Fruit fly (Drosophila melanogaster): ENCODE data around the gene Nt5a.

Gene Nt5a

DNA sequence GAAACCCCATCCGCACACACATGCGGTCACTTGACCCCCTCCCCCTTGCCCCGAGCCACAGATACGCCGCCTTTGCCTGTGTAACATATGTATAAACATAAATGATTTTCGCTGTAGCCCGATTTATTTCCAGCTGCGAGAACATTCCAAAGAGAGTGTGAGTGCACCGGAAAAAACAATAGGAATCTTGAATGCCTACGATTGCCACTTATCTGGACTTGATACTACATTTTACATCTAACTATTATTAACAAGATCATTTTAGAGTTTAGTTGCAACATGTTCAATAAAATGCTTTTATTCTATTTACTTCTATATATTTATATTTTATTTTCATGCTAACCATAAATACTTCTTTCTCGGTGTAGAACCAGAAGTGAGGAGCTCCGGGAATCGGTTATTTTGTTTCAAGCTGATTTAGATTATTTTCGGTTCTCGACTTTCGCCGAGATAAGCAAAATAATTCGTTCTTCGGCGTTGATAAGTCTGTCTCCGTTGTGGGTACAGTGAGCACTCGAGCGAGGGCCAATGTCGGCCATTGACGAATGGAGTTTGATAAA is 7.1 kb downstream of the Nt5a start (continued):
- TF ChIP-seq CG6254 (GFP tag; optimal IDR thresholded peaks at IDR 0.05) (peak; percentile 79), dmrt11E (tag; optimal IDR thresholded peaks at IDR 0.05) (peak; percentile 90), stwl (tag; optimal IDR thresholded peaks at IDR 0.05) (peak; percentile 7), CG10147 (GFP tag; optimal IDR thresholded peaks at IDR 0.05) (peak; percentile 75), CG3995 (GFP tag; optimal IDR thresholded peaks at IDR 0.05) (no peak), CG13624 (GFP tag; optimal IDR thresholded peaks at IDR 0.05) (peak; percentile 26), CG11504 (tag; optimal IDR thresholded peaks at IDR 0.05) (peak; percentile 88), cato (GFP tag; optimal IDR thresholded peaks at IDR 0.05; ENCODE audit: borderline replicate concordance) (peak; percentile 34), B-H2 (GFP tag; optimal IDR thresholded peaks at IDR 0.05) (no peak), Adf1 (GFP tag; IDR thresholded peaks at IDR 0.05) (0 out of 2 replicates have a peak, but pooled peaks have one; percentile 7), cad (GFP tag; optimal IDR thresholded peaks at IDR 0.05) (no peak), PHDP (tag; optimal IDR thresholded peaks at IDR 0.05) (peak; percentile 85), CG7963 (GFP tag; IDR thresholded peaks at IDR 0.05; ENCODE audit: partially characterized antibody) (no peak), CG17802 (tag; optimal IDR thresholded peaks at IDR 0.05) (peak; percentile 29), Trl (optimal IDR thresholded peaks at IDR 0.05) (peak in 1 of 2 experiments; percentile 0), Trl (GFP tag; optimal IDR thresholded peaks at IDR 0.05) (peak; percentile 29), CG17186 (GFP tag; optimal IDR thresholded peaks at IDR 0.05) (no peak), CG9727 (GFP tag; optimal IDR thresholded peaks at IDR 0.05) (peak; percentile 89), hb (GFP tag; IDR thresholded peaks at IDR 0.05; ENCODE audit: partially characterized antibody) (no peak), tgo (GFP tag; IDR thresholded peaks at IDR 0.05) (peak; percentile 79), Tbp (GFP tag; optimal IDR thresholded peaks at IDR 0.05) (no peak), dan (GFP tag; IDR thresholded peaks at IDR 0.05) (no peak), Chrac-16 (GFP tag; optimal IDR thresholded peaks at IDR 0.05) (peak; percentile 68), Eip74EF (GFP tag; optimal IDR thresholded peaks at IDR 0.05) (peak in 1 of 2 experiments; percentile 83), nerfin-1 (tag; optimal IDR thresholded peaks at IDR 0.05) (peak; percentile 78), unpg (GFP tag; optimal IDR thresholded peaks at IDR 0.05) (peak; percentile 88), CG11398 (GFP tag; optimal IDR thresholded peaks at IDR 0.05) (no peak), trh (GFP tag; optimal IDR thresholded peaks at IDR 0.05) (peak; percentile 27), Dad (GFP tag; optimal IDR thresholded peaks at IDR 0.05) (no peak), chinmo (GFP tag; IDR thresholded peaks at IDR 0.05; ENCODE audit: partially characterized antibody) (no peak), Ssrp (tag; optimal IDR thresholded peaks at IDR 0.05) (peak; percentile 82), danr (GFP tag; IDR thresholded peaks at IDR 0.05) (peak; percentile 65), CG9215 (GFP tag; IDR thresholded peaks at IDR 0.05) (peak; percentile 56), CG8388 (GFP tag; optimal IDR thresholded peaks at IDR 0.05) (peak; percentile 88), CG12299 (tag; optimal IDR thresholded peaks at IDR 0.05) (peak; percentile 67), CG15011 (GFP tag; optimal IDR thresholded peaks at IDR 0.05) (peak; percentile 79), Hand (GFP tag; optimal IDR thresholded peaks at IDR 0.05) (peak; percentile 66), Lim3 (GFP tag; IDR thresholded peaks at IDR 0.05) (no peak), so (GFP tag; IDR thresholded peaks at IDR 0.05) (no peak; the same call in none of the 3 replicates), Blimp-1 (GFP tag; optimal IDR thresholded peaks at IDR 0.05) (peak; percentile 91), crc (GFP tag; optimal IDR thresholded peaks at IDR 0.05) (no peak), Nf-YC (tag; optimal IDR thresholded peaks at IDR 0.05) (peak; percentile 70), CG5180 (GFP tag; optimal IDR thresholded peaks at IDR 0.05) (no peak), exex (tag; optimal IDR thresholded peaks at IDR 0.05) (peak; percentile 31), CG14050 (GFP tag; IDR thresholded peaks at IDR 0.05) (peak; percentile 61; the same call in 2 of the 3 replicates), CG4707 (GFP tag; optimal IDR thresholded peaks at IDR 0.05) (peak; percentile 50), grn (GFP tag; optimal IDR thresholded peaks at IDR 0.05) (peak; percentile 80), Six4 (GFP tag; optimal IDR thresholded peaks at IDR 0.05) (peak; percentile 80), caup (GFP tag; optimal IDR thresholded peaks at IDR 0.05; ENCODE audit: severe bottlenecking) (peak; percentile 77), fru (optimal IDR thresholded peaks at IDR 0.05) (no peak)
